Worm (Caenorhabditis elegans): ENCODE data around the gene ets-4.

The ets-4 gene

ce11 chrX:6510627-6511026, 8.1 kb upstream of the ets-4 start, which contains the start of gene ttr-36:
TSS of gene ttr-36 (plus strand) at chrX:6510927.
- TF ChIP-seq unc-130 (GFP tag; optimal IDR thresholded peaks at IDR 0.05) (no peak), nhr-80 (tag; optimal IDR thresholded peaks at IDR 0.05) (peak; percentile 30), F55B11.4 (tag; optimal IDR thresholded peaks at IDR 0.05; ENCODE audit: borderline replicate concordance, insufficient read depth) (no peak), F57C9.4 (tag; optimal IDR thresholded peaks at IDR 0.05) (no peak), lin-54 (GFP tag; optimal IDR thresholded peaks at IDR 0.05) (no peak)

- no peak for TF ChIP-seq hlh-12 (tag; optimal IDR thresholded peaks at IDR 0.05)
- TF ChIP-seq athp-1 (tag; optimal IDR thresholded peaks at IDR 0.05), result no peak
- TF ChIP-seq lin-26 (GFP tag; IDR thresholded peaks at IDR 0.05), result no peak
- no peak for TF ChIP-seq B0261.1 (tag; optimal IDR thresholded peaks at IDR 0.05)
Observed at ce11 chrX:6511985-6512384, 6.7 kb upstream of the ets-4 start, which contains the start of gene ttr-35. TSS of gene ttr-35 (plus strand) at chrX:6512285.

- TF ChIP-seq let-526 (GFP tag; IDR thresholded peaks at IDR 0.05) (no peak), nhr-80 (tag; optimal IDR thresholded peaks at IDR 0.05) (peak; percentile 41), lag-1 (GFP tag; IDR thresholded peaks at IDR 0.05) (no peak), let-607 (tag; optimal IDR thresholded peaks at IDR 0.05) (peak in 1 of 2 experiments; percentile 41), ets-4 (GFP tag; optimal IDR thresholded peaks at IDR 0.05) (no peak)
Observed at ce11 chrX:6514466-6514865, 4.2 kb upstream of the ets-4 start.

DNA sequence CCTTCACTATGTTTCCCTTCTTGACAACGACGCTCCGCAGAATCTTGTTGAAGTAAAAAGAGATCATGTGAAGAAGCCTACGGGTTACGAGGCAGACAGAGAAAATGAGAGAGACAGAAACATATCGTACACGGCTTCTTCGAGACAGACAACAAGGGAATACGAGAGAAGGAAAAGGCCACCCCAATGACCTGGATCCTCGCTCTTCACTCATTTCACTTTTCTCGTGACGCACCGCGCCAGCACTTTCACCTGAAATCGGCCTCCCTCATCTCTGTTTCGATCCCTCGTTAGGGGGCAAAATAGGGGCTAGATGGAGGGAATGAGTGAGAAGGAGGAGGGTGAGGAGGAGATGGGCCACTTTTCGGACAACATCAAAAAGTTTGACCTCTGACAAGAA, 3.4 kb upstream of the ets-4 start:
- no peak for TF ChIP-seq cebp-2 (GFP tag; IDR thresholded peaks at IDR 0.05)
- TF ChIP-seq mel-28 (tag; optimal IDR thresholded peaks at IDR 0.05; ENCODE audit: borderline replicate concordance), result no peak
- no peak for TF ChIP-seq athp-1 (tag; optimal IDR thresholded peaks at IDR 0.05)
- 0 out of 2 replicates have a peak, but pooled peaks have one; percentile 59 for TF ChIP-seq aptf-3 (GFP tag; IDR thresholded peaks at IDR 0.05)
- TF ChIP-seq dpl-1 (GFP tag; optimal IDR thresholded peaks at IDR 0.05), result no peak
- TF ChIP-seq K12H6.12 (tag; optimal IDR thresholded peaks at IDR 0.05), result no peak
- TF ChIP-seq gei-17 (GFP tag; optimal IDR thresholded peaks at IDR 0.05), result no peak
- no peak for TF ChIP-seq lin-54 (GFP tag; optimal IDR thresholded peaks at IDR 0.05)
- no peak for TF ChIP-seq ztf-6 (GFP tag; IDR thresholded peaks at IDR 0.05)
- 0 out of 2 replicates have a peak, but pooled peaks have one; percentile 38 for TF ChIP-seq madf-3 (GFP tag; IDR thresholded peaks at IDR 0.05)

DNA sequence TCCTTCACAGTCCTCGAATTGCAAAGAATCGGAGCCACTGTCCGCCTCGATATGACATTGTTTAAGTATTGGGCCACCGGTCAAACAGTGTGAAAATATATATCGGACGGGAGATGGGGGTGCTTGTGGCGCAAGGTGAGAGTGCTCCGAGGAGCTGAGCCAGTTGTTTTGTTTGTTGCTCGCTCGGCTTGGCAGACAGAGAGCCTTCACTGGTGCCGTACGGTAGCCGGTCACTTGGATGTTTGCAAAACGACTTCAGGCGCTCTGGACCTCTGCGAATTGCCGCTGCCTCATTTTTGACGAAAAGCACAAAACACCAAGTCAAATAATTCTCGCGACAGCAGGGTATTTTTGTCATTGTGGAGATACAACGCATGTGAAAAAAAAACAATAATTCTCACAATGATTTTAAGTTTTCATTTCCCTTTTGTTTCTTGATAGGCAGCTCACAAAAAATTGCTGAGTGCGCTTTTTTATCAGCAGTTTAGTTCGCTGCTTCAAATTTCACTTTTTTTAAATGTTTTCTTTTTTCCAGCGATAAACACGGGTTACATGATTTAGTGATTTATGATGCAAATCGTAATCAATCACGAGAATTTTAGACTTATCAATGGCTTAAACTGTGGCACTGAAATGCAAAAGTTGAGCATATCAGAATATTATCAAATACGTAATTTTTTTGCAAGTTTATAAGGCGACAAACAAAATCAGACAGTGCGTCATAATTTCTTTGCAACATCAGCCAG, 1.5 kb upstream of the ets-4 start:
- TF ChIP-seq zfh-2 (GFP tag; conservative IDR thresholded peaks at IDR 0.05), result peak; percentile 74
- TF ChIP-seq ztf-6 (GFP tag; IDR thresholded peaks at IDR 0.05), result no peak
- no peak for TF ChIP-seq lsy-27 (tag; optimal IDR thresholded peaks at IDR 0.05; ENCODE audit: borderline replicate concordance, insufficient read depth)
- TF ChIP-seq unc-130 (GFP tag; optimal IDR thresholded peaks at IDR 0.05), result no peak
- no peak for TF ChIP-seq lsl-1 (GFP tag; optimal IDR thresholded peaks at IDR 0.05)
- TF ChIP-seq nfya-1 (tag; optimal IDR thresholded peaks at IDR 0.05; ENCODE audit: borderline replicate concordance, insufficient read depth), result no peak
- peak in 1 of 2 experiments; percentile 46 for TF ChIP-seq let-607 (tag; optimal IDR thresholded peaks at IDR 0.05)
- no peak for TF ChIP-seq cebp-1 (GFP tag; IDR thresholded peaks at IDR 0.05)
- peak; percentile 32 for TF ChIP-seq cebp-1 (tag; optimal IDR thresholded peaks at IDR 0.05)
- no peak for TF ChIP-seq ets-4 (GFP tag; optimal IDR thresholded peaks at IDR 0.05)
- TF ChIP-seq attf-3 (GFP tag; conservative IDR thresholded peaks at IDR 0.05), result no peak
- TF ChIP-seq nhr-80 (tag; optimal IDR thresholded peaks at IDR 0.05), result peak; percentile 81

- TF ChIP-seq ztf-3 (GFP tag; optimal IDR thresholded peaks at IDR 0.05) (no peak), lin-35 (GFP tag; optimal IDR thresholded peaks at IDR 0.05) (no peak), T26A5.8 (tag; optimal IDR thresholded peaks at IDR 0.05) (no peak), hmg-20 (GFP tag; IDR thresholded peaks at IDR 0.05) (no peak), snpc-3.4 (tag; optimal IDR thresholded peaks at IDR 0.05) (no peak), ccch-3 (GFP tag; optimal IDR thresholded peaks at IDR 0.05) (no peak), K12H6.12 (tag; optimal IDR thresholded peaks at IDR 0.05) (no peak)
Observed at ce11 chrX:6519473-6519872, 790 bp downstream of the ets-4 start.
